Worm (Caenorhabditis elegans): Measurements from ENCODE around the gene ZK596.2.

The ZK596.2 gene

DNA sequence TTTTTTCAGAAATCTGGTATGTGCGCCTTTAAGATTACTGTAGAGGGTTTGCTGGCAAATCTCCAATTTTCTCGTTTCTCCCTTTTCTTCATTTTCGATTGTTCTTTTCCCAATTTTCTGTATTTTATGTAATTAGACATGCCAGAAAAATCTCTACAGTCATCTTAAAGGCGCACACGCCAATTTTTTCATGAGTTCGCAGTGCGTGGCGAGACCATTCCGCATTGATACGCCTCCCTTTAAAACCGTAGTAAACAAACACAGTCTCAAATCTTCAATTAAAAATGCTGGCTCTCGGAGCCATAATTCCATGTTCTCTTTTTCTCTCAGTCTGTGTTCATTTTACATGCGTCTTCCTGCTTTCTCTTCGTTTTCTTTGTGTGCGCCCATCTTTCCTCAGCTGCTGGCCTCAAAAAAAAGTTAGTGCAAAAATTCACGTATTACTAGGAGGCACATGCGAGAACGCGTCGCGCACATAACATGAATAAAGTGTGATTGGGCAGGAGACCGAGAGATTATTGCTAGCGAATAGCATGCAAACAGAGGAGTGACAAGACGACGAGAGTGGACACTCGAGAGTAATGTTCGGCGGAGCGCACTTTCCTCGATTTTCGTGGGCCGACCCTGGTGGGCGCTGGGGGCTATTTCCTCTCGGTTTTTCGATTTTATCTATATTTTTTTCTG, 9.9 kb upstream of the ZK596.2 start (continued):
- TF ChIP-seq lin-26 (GFP tag; IDR thresholded peaks at IDR 0.05): 0 out of 2 replicates have a peak, but pooled peaks have one; percentile 40
- peak; percentile 43 for TF ChIP-seq ekl-4 (GFP tag; IDR thresholded peaks at IDR 0.05)
- TF ChIP-seq ccch-3 (GFP tag; optimal IDR thresholded peaks at IDR 0.05): no peak
- TF ChIP-seq lin-35 (GFP tag; optimal IDR thresholded peaks at IDR 0.05): peak in 1 of 3 experiments; percentile 28
- no peak for TF ChIP-seq nfya-1 (tag; optimal IDR thresholded peaks at IDR 0.05; ENCODE audit: borderline replicate concordance, insufficient read depth)
- peak; percentile 64 for TF ChIP-seq ztf-18 (tag; optimal IDR thresholded peaks at IDR 0.05)
- TF ChIP-seq K12H6.12 (tag; optimal IDR thresholded peaks at IDR 0.05): peak; percentile 77
- TF ChIP-seq ama-1 (optimal IDR thresholded peaks at IDR 0.05): no peak
- TF ChIP-seq ama-1 (GFP tag; optimal IDR thresholded peaks at IDR 0.05): no peak
- peak; percentile 91 for TF ChIP-seq madf-8 (GFP tag; conservative IDR thresholded peaks at IDR 0.05)
- no peak for TF ChIP-seq unc-62 (GFP tag; optimal IDR thresholded peaks at IDR 0.05)
- TF ChIP-seq hlh-26 (GFP tag; conservative IDR thresholded peaks at IDR 0.05): no peak
- peak; percentile 83 for TF ChIP-seq nhr-80 (tag; optimal IDR thresholded peaks at IDR 0.05)
- peak; percentile 84 for TF ChIP-seq dox-1 (GFP tag; IDR thresholded peaks at IDR 0.05)
- TF ChIP-seq lin-54 (GFP tag; optimal IDR thresholded peaks at IDR 0.05): peak; percentile 46
- no peak for TF ChIP-seq cebp-1 (GFP tag; IDR thresholded peaks at IDR 0.05)
- peak; percentile 78 for TF ChIP-seq cebp-1 (tag; optimal IDR thresholded peaks at IDR 0.05)
- no peak for TF ChIP-seq C06A6.2 (GFP tag; conservative IDR thresholded peaks at IDR 0.05)
- TF ChIP-seq lir-1 (GFP tag; conservative IDR thresholded peaks at IDR 0.05): peak; percentile 74; the same call in 1 of the 2 replicates
- TF ChIP-seq snpc-3.4 (tag; optimal IDR thresholded peaks at IDR 0.05): peak; percentile 25
- 0 out of 2 replicates have a peak, but pooled peaks have one; percentile 20 for TF ChIP-seq attf-3 (GFP tag; conservative IDR thresholded peaks at IDR 0.05)
- peak; percentile 62; the same call in 1 of the 2 replicates for TF ChIP-seq nfyb-1 (GFP tag; IDR thresholded peaks at IDR 0.05)
- TF ChIP-seq attf-5 (GFP tag; optimal IDR thresholded peaks at IDR 0.05): peak; percentile 89
- peak; percentile 19 for TF ChIP-seq him-1 (tag; optimal IDR thresholded peaks at IDR 0.05)
- TF ChIP-seq D2030.7 (GFP tag; IDR thresholded peaks at IDR 0.05): peak; percentile 14; the same call in 1 of the 2 replicates
- TF ChIP-seq ceh-100 (GFP tag; IDR thresholded peaks at IDR 0.05): no peak
- peak; percentile 59 for TF ChIP-seq ztf-26 (tag; optimal IDR thresholded peaks at IDR 0.05)
- peak; percentile 91 for TF ChIP-seq hmg-1.2 (GFP tag; IDR thresholded peaks at IDR 0.05)
- TF ChIP-seq chd-7 (tag; optimal IDR thresholded peaks at IDR 0.05): peak; percentile 58
- TF ChIP-seq C17E4.6 (GFP tag; IDR thresholded peaks at IDR 0.05): no peak
- TF ChIP-seq madf-10 (tag; optimal IDR thresholded peaks at IDR 0.05): peak; percentile 44
- TF ChIP-seq lin-40 (tag; optimal IDR thresholded peaks at IDR 0.05): peak; percentile 75
- TF ChIP-seq gei-17 (GFP tag; optimal IDR thresholded peaks at IDR 0.05): peak; percentile 24
- peak; percentile 68 for TF ChIP-seq ceh-91 (GFP tag; IDR thresholded peaks at IDR 0.05)
- peak; percentile 81 for TF ChIP-seq mcd-1 (GFP tag; IDR thresholded peaks at IDR 0.05)
- no peak for TF ChIP-seq hsf-1 (GFP tag; IDR thresholded peaks at IDR 0.05)
- peak; percentile 74 for TF ChIP-seq B0336.3 (GFP tag; IDR thresholded peaks at IDR 0.05)
- no peak for TF ChIP-seq snpc-4 (GFP tag; optimal IDR thresholded peaks at IDR 0.05)
- peak in 3 of 4 experiments; percentile 29 to 65 (median 39) for TF ChIP-seq snpc-4 (tag; optimal IDR thresholded peaks at IDR 0.05)
- 0 out of 2 replicates have a peak, but pooled peaks have one; percentile 33 for TF ChIP-seq K11D2.4 (GFP tag; IDR thresholded peaks at IDR 0.05)
- TF ChIP-seq repo-1 (tag; optimal IDR thresholded peaks at IDR 0.05): no peak
- TF ChIP-seq dpl-1 (GFP tag; optimal IDR thresholded peaks at IDR 0.05): no peak

Data from whole organism, young adult.